Fruit fly (Drosophila melanogaster) whole organism, adult: ENCODE data around the gene CG31465.

Experiments
- CG11617 ChIP-seq: fragments of 200-800 bp; sonication (Bioruptor generic); optimal IDR thresholded peaks from 2 replicates; lab custom pipeline; 2017; ENCODE audit warnings: mild to moderate bottlenecking, missing biosample characterization, missing genetic modification reagents, missing genetic modification characterization
- CG12768 ChIP-seq: fragments of 200-800 bp; sonication (Bioruptor generic); optimal IDR thresholded peaks from 2 replicates; lab custom pipeline; 2017; ENCODE audit warnings: missing biosample characterization, missing genetic modification characterization, mild to moderate bottlenecking, moderate library complexity, missing genetic modification reagents
- CG14711 ChIP-seq: fragments of 200-800 bp; sonication (Bioruptor generic); optimal IDR thresholded peaks from 2 replicates; lab custom pipeline; 2018; ENCODE audit warnings: missing biosample characterization, mild to moderate bottlenecking, missing genetic modification characterization, moderate library complexity
- CG1620 ChIP-seq: fragments of 200-800 bp; sonication (Bioruptor generic); optimal IDR thresholded peaks from 2 replicates; lab custom pipeline; 2016; ENCODE audit warnings: missing biosample characterization, missing genetic modification characterization
- CG33017 ChIP-seq: fragments of 200-800 bp; sonication (Bioruptor generic); optimal IDR thresholded peaks from 2 replicates; lab custom pipeline; 2018; ENCODE audit warnings: missing biosample characterization, mild to moderate bottlenecking, missing genetic modification characterization, moderate library complexity
- CG5204 ChIP-seq: fragments of 200-800 bp; sonication (Bioruptor generic); optimal IDR thresholded peaks from 2 replicates; lab custom pipeline; 2016; ENCODE audit warnings: missing biosample characterization, missing genetic modification characterization
- CG7045 ChIP-seq: fragments of 200-800 bp; sonication (Bioruptor generic); optimal IDR thresholded peaks from 2 replicates; lab custom pipeline; 2017; ENCODE audit warnings: missing biosample characterization, mild to moderate bottlenecking, missing genetic modification characterization
- CG7101 ChIP-seq: fragments of 200-800 bp; sonication (Bioruptor generic); optimal IDR thresholded peaks from 2 replicates; lab custom pipeline; 2018; ENCODE audit warnings: missing biosample characterization, mild to moderate bottlenecking, missing genetic modification characterization, moderate library complexity
- Clk ChIP-seq: fragments of 200-800 bp; sonication (Bioruptor generic); optimal IDR thresholded peaks from 2 replicates; lab custom pipeline; 2017; ENCODE audit warnings: missing biosample characterization, missing genetic modification characterization
- Crg-1 ChIP-seq: fragments of 200-800 bp; sonication (Bioruptor generic); optimal IDR thresholded peaks from 2 replicates; lab custom pipeline; 2016; ENCODE audit warnings: missing biosample characterization, missing genetic modification characterization
- Hr96 ChIP-seq: fragments of 200-800 bp; sonication (Bioruptor generic); optimal IDR thresholded peaks from 2 replicates; lab custom pipeline; 2016; ENCODE audit warnings: missing biosample characterization, missing genetic modification characterization
- Mnt ChIP-seq: fragments of 200-800 bp; sonication (Bioruptor generic); optimal IDR thresholded peaks from 2 replicates; lab custom pipeline; 2016; ENCODE audit warnings: missing biosample characterization, mild to moderate bottlenecking, missing genetic modification characterization
- bab1 ChIP-seq: fragments of 200-800 bp; sonication (Bioruptor generic); optimal IDR thresholded peaks from 3 replicates; lab custom pipeline; 2019; ENCODE audit warnings: missing biosample characterization, mild to moderate bottlenecking, missing genetic modification characterization, moderate library complexity
- cic ChIP-seq: fragments of 200-800 bp; sonication (Bioruptor generic); optimal IDR thresholded peaks from 2 replicates; lab custom pipeline; 2017; ENCODE audit warnings: missing biosample characterization, mild to moderate bottlenecking, missing genetic modification characterization, moderate library complexity
- cnc ChIP-seq, 2 experiments: fragments of >200 bp; optimal IDR thresholded peaks; 2 replicates each; lab custom pipeline; 2017
- kay ChIP-seq: fragments of 200-800 bp; sonication (Bioruptor generic); peaks from one replicate; lab custom pipeline; 2016; ENCODE audit warnings: missing biosample characterization, missing genetic modification characterization, borderline replicate concordance
- ovo ChIP-seq: fragments of 200-800 bp; sonication (Bioruptor generic); optimal IDR thresholded peaks from 2 replicates; lab custom pipeline; 2016; ENCODE audit warnings: missing biosample characterization, missing genetic modification characterization
- pad ChIP-seq: fragments of 200-800 bp; sonication (Bioruptor generic); optimal IDR thresholded peaks from 3 replicates; lab custom pipeline; 2017; ENCODE audit warnings: missing biosample characterization, missing genetic modification characterization, mild to moderate bottlenecking, moderate library complexity, missing genetic modification reagents
- tj ChIP-seq: fragments of 200-800 bp; sonication (Bioruptor generic); optimal IDR thresholded peaks from 3 replicates; lab custom pipeline; 2017; ENCODE audit warnings: missing biosample characterization, mild to moderate bottlenecking, missing genetic modification characterization, moderate library complexity
- toe ChIP-seq: fragments of 200-800 bp; sonication (Bioruptor generic); optimal IDR thresholded peaks from 2 replicates; lab custom pipeline; 2016; ENCODE audit warnings: missing biosample characterization, missing genetic modification characterization

CG31465 gene

dm6 chr3R:21895961-21896875 is 15.6 kb downstream of the CG31465 start:
- TF ChIP-seq pad (GFP tag; lab: Kevin White, UChicago) (no peak), tj (GFP tag; lab: Kevin White, UChicago) (peak; percentile 77), Crg-1 (GFP tag; lab: Kevin White, UChicago) (no peak), toe (no peak), kay (GFP tag; lab: Kevin White, UChicago) (no peak), CG7101 (tag; lab: Kevin White, UChicago) (no peak), CG12768 (GFP tag; lab: Kevin White, UChicago) (no peak), Mnt (GFP tag; lab: Kevin White, UChicago) (no peak), ovo (GFP tag; lab: Kevin White, UChicago) (no peak)

- no peak for TF ChIP-seq cic (GFP tag; lab: Kevin White, UChicago)
- TF ChIP-seq CG14711 (tag; lab: Kevin White, UChicago) = peak; percentile 44
- TF ChIP-seq bab1 = peak; percentile 52
- peak; percentile 76 for TF ChIP-seq tj (GFP tag; lab: Kevin White, UChicago)
- TF ChIP-seq toe = no peak
- TF ChIP-seq Hr96 (GFP tag; lab: Kevin White, UChicago) = peak; percentile 44
- TF ChIP-seq ovo (GFP tag; lab: Kevin White, UChicago) = no peak
- no peak for TF ChIP-seq Mnt (GFP tag; lab: Kevin White, UChicago)
- no peak for TF ChIP-seq cnc (optimal IDR thresholded peaks at IDR 0.05; lab: Kevin White, UChicago)
- TF ChIP-seq CG7101 (tag; lab: Kevin White, UChicago) = peak; percentile 61
- TF ChIP-seq Crg-1 (GFP tag; lab: Kevin White, UChicago) = no peak
- peak; percentile 12 for TF ChIP-seq pad (GFP tag; lab: Kevin White, UChicago)
- no peak for TF ChIP-seq CG11617
Observed at dm6 chr3R:21897565-21897964, 17.0 kb downstream of the CG31465 start.

DNA sequence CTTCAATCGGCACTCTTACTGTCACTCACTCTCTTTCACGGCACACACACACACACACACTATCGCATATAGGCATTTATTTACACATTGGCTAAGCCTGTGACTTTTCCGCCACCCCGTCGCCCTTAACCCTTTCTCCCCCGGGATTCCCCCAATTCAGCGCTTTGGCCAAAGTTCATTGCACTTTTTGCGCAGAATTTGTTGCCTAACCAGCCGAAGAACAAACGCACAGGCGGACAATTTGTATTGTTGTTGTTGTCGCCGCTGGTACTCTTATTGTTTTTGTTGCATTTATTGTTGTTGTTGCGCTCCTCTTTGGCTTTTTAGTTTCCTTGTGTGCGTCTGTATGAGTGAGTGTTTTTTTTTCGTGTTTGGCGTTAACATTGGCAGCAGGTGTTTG is 18.1 kb downstream of the CG31465 start:
- no peak for TF ChIP-seq CG1620
- TF ChIP-seq ovo (GFP tag; lab: Kevin White, UChicago) = no peak
- no peak for TF ChIP-seq CG7045 (GFP tag; lab: Kevin White, UChicago)
- no peak for TF ChIP-seq Hr96 (GFP tag; lab: Kevin White, UChicago)
- TF ChIP-seq Crg-1 (GFP tag; lab: Kevin White, UChicago) = no peak
- no peak for TF ChIP-seq Mnt (GFP tag; lab: Kevin White, UChicago)
- TF ChIP-seq toe = no peak
- no peak for TF ChIP-seq cic (GFP tag; lab: Kevin White, UChicago)
- TF ChIP-seq pad (GFP tag; lab: Kevin White, UChicago) = no peak
- TF ChIP-seq CG11617 = no peak
- TF ChIP-seq CG7101 (tag; lab: Kevin White, UChicago) = no peak

DNA sequence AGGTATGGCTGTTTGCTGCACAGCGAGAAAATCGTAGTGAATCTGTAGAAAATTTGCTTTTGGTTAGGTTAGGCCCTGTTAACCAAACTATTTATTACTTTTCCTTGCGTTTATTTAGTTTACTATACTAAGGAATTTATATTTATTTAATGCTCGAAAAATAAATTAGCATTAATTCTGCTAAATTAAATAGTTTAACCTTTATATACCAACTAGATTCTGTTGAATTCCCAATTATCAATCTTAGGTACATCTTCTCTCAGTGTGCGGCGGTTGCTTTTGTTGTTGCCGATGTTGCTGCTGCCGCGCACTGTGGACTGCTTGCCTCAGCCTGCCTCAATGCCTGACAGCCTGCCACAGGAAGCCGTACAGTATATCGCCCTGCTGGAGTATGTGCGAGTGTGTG is 18.6 kb downstream of the CG31465 start:
- no peak for TF ChIP-seq CG7045 (GFP tag; lab: Kevin White, UChicago)
- no peak for TF ChIP-seq tj (GFP tag; lab: Kevin White, UChicago)
- TF ChIP-seq CG33017 (tag; lab: Kevin White, UChicago) = no peak
- TF ChIP-seq cnc (optimal IDR thresholded peaks at IDR 0.05; lab: Kevin White, UChicago) = no peak
- no peak for TF ChIP-seq pad (GFP tag; lab: Kevin White, UChicago)

- TF ChIP-seq ovo (GFP tag; lab: Kevin White, UChicago) (no peak), bab1 (no peak), pad (GFP tag; lab: Kevin White, UChicago) (no peak), CG33017 (tag; lab: Kevin White, UChicago) (no peak)
Observed at dm6 chr3R:21904345-21904744, 23.7 kb downstream of the CG31465 start.

dm6 chr3R:21905615-21906014 is 25.0 kb downstream of the CG31465 start:
- TF ChIP-seq kay (GFP tag; lab: Kevin White, UChicago) (no peak), CG11617 (no peak), bab1 (no peak)

- TF ChIP-seq CG1620 = no peak
- TF ChIP-seq Hr96 (GFP tag; lab: Kevin White, UChicago) = no peak
Observed at dm6 chr3R:21906867-21907266, 26.3 kb downstream of the CG31465 start.

DNA sequence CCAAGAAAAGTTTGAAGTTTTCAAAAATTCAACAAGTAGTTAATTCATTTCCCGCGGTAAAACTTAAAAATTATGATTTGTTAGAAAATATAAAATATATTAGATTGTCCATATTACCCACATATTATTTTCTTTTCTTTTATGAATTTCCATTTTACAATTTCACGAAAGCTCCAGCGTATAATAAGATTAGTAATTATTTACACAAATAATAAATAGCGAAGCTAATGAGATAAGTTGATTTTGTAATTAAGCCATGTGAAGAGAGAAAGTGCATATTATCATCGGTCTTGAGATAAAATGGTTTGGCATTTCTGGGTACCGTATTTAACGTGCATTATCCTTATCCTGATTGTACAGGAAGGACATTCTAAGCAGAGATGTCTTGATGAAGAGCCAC is 30.9 kb downstream of the CG31465 start, which contains the start of gene Qsox3:
TSS of gene Qsox3 (plus strand) at position 301 of the 400 bp plus-strand sequence.
- TF ChIP-seq CG33017 (tag; lab: Kevin White, UChicago) = no peak
- TF ChIP-seq CG7045 (GFP tag; lab: Kevin White, UChicago) = no peak
- TF ChIP-seq ovo (GFP tag; lab: Kevin White, UChicago) = no peak
- TF ChIP-seq Mnt (GFP tag; lab: Kevin White, UChicago) = no peak
- TF ChIP-seq bab1 = no peak
- no peak for TF ChIP-seq cnc (optimal IDR thresholded peaks at IDR 0.05; lab: Kevin White, UChicago)
- TF ChIP-seq CG12768 (GFP tag; lab: Kevin White, UChicago) = no peak
- TF ChIP-seq kay (GFP tag; lab: Kevin White, UChicago) = no peak
- TF ChIP-seq CG5204 (GFP tag; lab: Kevin White, UChicago) = no peak
- TF ChIP-seq cic (GFP tag; lab: Kevin White, UChicago) = no peak
- no peak for TF ChIP-seq Crg-1 (GFP tag; lab: Kevin White, UChicago)
- TF ChIP-seq pad (GFP tag; lab: Kevin White, UChicago) = no peak
- no peak for TF ChIP-seq Clk (GFP tag; lab: Kevin White, UChicago)
- TF ChIP-seq tj (GFP tag; lab: Kevin White, UChicago) = no peak
- TF ChIP-seq toe = no peak
- no peak for TF ChIP-seq Hr96 (GFP tag; lab: Kevin White, UChicago)
- no peak for TF ChIP-seq CG11617
- no peak for TF ChIP-seq CG7101 (tag; lab: Kevin White, UChicago)
